Fruit fly (Drosophila melanogaster) whole organism, embryonic: ENCODE data around the gene jus.
A peak's percentile ranks its signal among the peaks of the same experiment; 100 is the strongest.

ENCODE experiments used
- ATbp ChIP-seq: fragments of 200-800 bp; sonication (Bioruptor generic); optimal IDR thresholded peaks from 2 replicates; lab custom pipeline; 2017; ENCODE audit warnings: missing biosample characterization, mild to moderate bottlenecking, missing genetic modification characterization, missing genetic modification reagents
- CG1024 ChIP-seq: fragments of 200-800 bp; sonication (Bioruptor generic); IDR thresholded peaks from 2 replicates; pipeline ENCODE4 v1.3.6; 2022; ENCODE audit warnings: missing biosample characterization, missing genetic modification characterization
- CG11456 ChIP-seq: fragments of 200-800 bp; sonication (Bioruptor generic); IDR thresholded peaks from 3 replicates; pipeline ENCODE4 v1.3.6; 2022; ENCODE audit warnings: missing biosample characterization, missing genetic modification characterization
- CG11560 ChIP-seq: fragments of 200-800 bp; sonication (Bioruptor generic); IDR thresholded peaks from 3 replicates; pipeline ENCODE4 v1.3.6; 2022; ENCODE audit warnings: missing biosample characterization, missing genetic modification characterization
- CG12769 ChIP-seq: fragments of 200-800 bp; sonication (Bioruptor generic); optimal IDR thresholded peaks from 2 replicates; lab custom pipeline; 2019; ENCODE audit warnings: missing biosample characterization, mild to moderate bottlenecking, missing genetic modification characterization, moderate library complexity
- CG13296 ChIP-seq: fragments of 200-800 bp; sonication (Bioruptor generic); optimal IDR thresholded peaks from 3 replicates; lab custom pipeline; 2018; ENCODE audit warnings: missing biosample characterization, mild to moderate bottlenecking, missing genetic modification characterization
- CG14965 ChIP-seq: fragments of 200-800 bp; sonication (Bioruptor generic); optimal IDR thresholded peaks from 2 replicates; lab custom pipeline; 2016; ENCODE audit warnings: missing biosample characterization, missing genetic modification characterization, borderline replicate concordance
- CG18262 ChIP-seq: fragments of 200-800 bp; optimal IDR thresholded peaks from 3 replicates; lab custom pipeline; 2019; ENCODE audit warnings: missing biosample characterization, mild to moderate bottlenecking, missing genetic modification characterization, moderate library complexity
- CG18599 ChIP-seq: fragments of 200-800 bp; sonication (Bioruptor generic); optimal IDR thresholded peaks from 3 replicates; lab custom pipeline; 2017; ENCODE audit warnings: missing biosample characterization, missing genetic modification characterization, mild to moderate bottlenecking, moderate library complexity, missing genetic modification reagents
- CG18619 ChIP-seq: fragments of 200-800 bp; sonication (Bioruptor generic); optimal IDR thresholded peaks from 3 replicates; lab custom pipeline; 2017; ENCODE audit warnings: missing biosample characterization, mild to moderate bottlenecking, missing genetic modification characterization
- CG2199 ChIP-seq: fragments of 200-800 bp; sonication (Bioruptor generic); IDR thresholded peaks from 3 replicates; pipeline ENCODE4 v1.3.6; 2022; ENCODE audit warnings: missing biosample characterization, missing genetic modification characterization
- CG3726 ChIP-seq: fragments of 200-800 bp; sonication (Bioruptor generic); IDR thresholded peaks from 3 replicates; pipeline ENCODE4, ENCODE4 v1.3.6; 2022; ENCODE audit warnings: missing biosample characterization, missing genetic modification characterization
- CG43689 ChIP-seq: fragments of 200-800 bp; sonication (Bioruptor generic); IDR thresholded peaks from 2 replicates; pipeline ENCODE4 v1.3.6; 2022; ENCODE audit warnings: missing biosample characterization, missing genetic modification characterization
- CG6813 ChIP-seq: fragments of 200-800 bp; sonication (Bioruptor generic); optimal IDR thresholded peaks from 2 replicates; lab custom pipeline; 2017; ENCODE audit warnings: missing biosample characterization, missing genetic modification characterization, mild to moderate bottlenecking, moderate library complexity, missing genetic modification reagents
- CG7357 ChIP-seq: fragments of 200-800 bp; sonication (Bioruptor generic); IDR thresholded peaks from 3 replicates; pipeline ENCODE4 v1.3.6; 2022; ENCODE audit warnings: missing biosample characterization, missing genetic modification characterization
- CG8290 ChIP-seq, 3 experiments: fragments of 200-800 bp; sonication (Bioruptor generic); optimal IDR thresholded peaks; 2 replicates each; lab custom pipeline; 2016 to 2019; ENCODE audit warnings: missing biosample characterization in 3 of 3, missing genetic modification characterization in 3 of 3, mild to moderate bottlenecking in 2 of 3, moderate library complexity in 1 of 3
- CG8924 ChIP-seq: fragments of 200-800 bp; optimal IDR thresholded peaks from 3 replicates; lab custom pipeline; 2019; ENCODE audit warnings: missing biosample characterization, mild to moderate bottlenecking, missing genetic modification characterization, moderate library complexity
- Dek ChIP-seq: fragments of 200-800 bp; sonication (Bioruptor generic); optimal IDR thresholded peaks from 3 replicates; lab custom pipeline; 2019; ENCODE audit warnings: missing biosample characterization, mild to moderate bottlenecking, missing genetic modification characterization, moderate library complexity
- Dll ChIP-seq: fragments of 200-800 bp; sonication (Bioruptor generic); IDR thresholded peaks from 4 replicates; pipeline ENCODE4 v1.3.6; 2022; ENCODE audit warnings: missing biosample characterization, missing genetic modification characterization; ENCODE audit not compliant: partially characterized antibody
- Ets65A ChIP-seq: fragments of 200-800 bp; sonication (Bioruptor generic); peaks from one replicate; lab custom pipeline; 2016; ENCODE audit warnings: missing biosample characterization, missing genetic modification characterization
- HLH54F ChIP-seq: fragments of 200-800 bp; sonication (Bioruptor generic); optimal IDR thresholded peaks from 3 replicates; lab custom pipeline; 2016; ENCODE audit warnings: missing biosample characterization, missing genetic modification characterization
- HmgZ ChIP-seq: fragments of 200-800 bp; sonication (Bioruptor generic); optimal IDR thresholded peaks from 2 replicates; lab custom pipeline; 2018; ENCODE audit warnings: missing biosample characterization, mild to moderate bottlenecking, missing genetic modification characterization
- MBD-R2 ChIP-seq: fragments of 200-800 bp; sonication (Bioruptor generic); IDR thresholded peaks from 2 replicates; pipeline ENCODE4 v1.3.6; 2022; ENCODE audit warnings: missing biosample characterization, missing genetic modification characterization
- NFAT ChIP-seq: fragments of 200-800 bp; sonication (Bioruptor generic); IDR thresholded peaks from 2 replicates; pipeline ENCODE4 v1.3.6; 2022; ENCODE audit warnings: missing biosample characterization, missing genetic modification characterization
- Oli ChIP-seq: fragments of 200-800 bp; sonication (Bioruptor generic); optimal IDR thresholded peaks from 2 replicates; lab custom pipeline; 2018; ENCODE audit warnings: missing biosample characterization, mild to moderate bottlenecking, missing genetic modification characterization, moderate library complexity
- Stat92E ChIP-seq, 3 experiments: fragments of >200 bp in 2 of 3; fragments of 200-800 bp in 1 of 3; sonication (Bioruptor generic) in 1 of 3; optimal IDR thresholded peaks; 2 replicates each; lab custom pipeline; 2017 to 2019; ENCODE audit warnings: missing biosample characterization in 3 of 3, missing genetic modification characterization in 3 of 3, mild to moderate bottlenecking in 1 of 3, moderate library complexity in 1 of 3
- ato ChIP-seq: fragments of 200-800 bp; sonication (Bioruptor generic); IDR thresholded peaks from 2 replicates; pipeline ENCODE4 v1.3.6; 2022; ENCODE audit warnings: missing biosample characterization, missing genetic modification characterization; ENCODE audit not compliant: partially characterized antibody
- bab2 ChIP-seq: fragments of 200-800 bp; sonication (Bioruptor generic); optimal IDR thresholded peaks from 2 replicates; lab custom pipeline; 2016; ENCODE audit warnings: missing biosample characterization, missing genetic modification characterization
- bowl ChIP-seq: fragments of 200-800 bp; sonication (Bioruptor generic); IDR thresholded peaks from 2 replicates; pipeline ENCODE4 v1.3.6; 2022; ENCODE audit warnings: missing biosample characterization, missing genetic modification characterization
- bsh ChIP-seq, 2 experiments: fragments of 200-800 bp; sonication (Bioruptor generic); optimal IDR thresholded peaks; 2 replicates each; lab custom pipeline; 2017 to 2018; ENCODE audit warnings: mild to moderate bottlenecking in 2 of 2, missing biosample characterization in 2 of 2, missing genetic modification characterization in 2 of 2, moderate library complexity in 1 of 2
- btn ChIP-seq: fragments of 200-800 bp; sonication (Bioruptor generic); optimal IDR thresholded peaks from 2 replicates; lab custom pipeline; 2016; ENCODE audit warnings: missing biosample characterization, missing genetic modification characterization
- da ChIP-seq: fragments of 200-800 bp; sonication (Bioruptor generic); optimal IDR thresholded peaks from 2 replicates; lab custom pipeline; 2016; ENCODE audit warnings: missing biosample characterization, missing genetic modification characterization
- ems ChIP-seq: fragments of 200-800 bp; sonication (Bioruptor generic); optimal IDR thresholded peaks from 3 replicates; lab custom pipeline; 2016; ENCODE audit warnings: missing biosample characterization, missing genetic modification characterization
- exex ChIP-seq: fragments of 200-800 bp; sonication (Bioruptor generic); optimal IDR thresholded peaks from 4 replicates; lab custom pipeline; 2018; ENCODE audit warnings: missing biosample characterization, mild to moderate bottlenecking, missing genetic modification characterization, moderate library complexity
- gcm2 ChIP-seq: fragments of 200-800 bp; sonication (Bioruptor generic); optimal IDR thresholded peaks from 2 replicates; lab custom pipeline; 2016; ENCODE audit warnings: missing biosample characterization, missing genetic modification characterization
- ind ChIP-seq: fragments of 200-800 bp; sonication (Bioruptor generic); optimal IDR thresholded peaks from 3 replicates; lab custom pipeline; 2016; ENCODE audit warnings: missing biosample characterization, missing genetic modification characterization
- lbe ChIP-seq: fragments of 200-800 bp; sonication (Bioruptor generic); optimal IDR thresholded peaks from 2 replicates; lab custom pipeline; 2016; ENCODE audit warnings: missing biosample characterization, mild to moderate bottlenecking, missing genetic modification characterization
- lilli ChIP-seq: fragments of 200-800 bp; sonication (Bioruptor generic); optimal IDR thresholded peaks from 3 replicates; lab custom pipeline; 2016; ENCODE audit warnings: missing biosample characterization, missing genetic modification characterization
- luna ChIP-seq: fragments of 200-800 bp; sonication (Bioruptor generic); optimal IDR thresholded peaks from 2 replicates; lab custom pipeline; 2016; ENCODE audit warnings: missing biosample characterization, missing genetic modification characterization
- mirr ChIP-seq: fragments of 200-800 bp; sonication (Bioruptor generic); optimal IDR thresholded peaks from 3 replicates; lab custom pipeline; 2018; ENCODE audit warnings: missing biosample characterization, mild to moderate bottlenecking, missing genetic modification characterization
- pan ChIP-seq, 4 experiments: fragments of >200 bp in 3 of 4; fragments of 200-800 bp in 1 of 4; sonication (Bioruptor generic) in 1 of 4; optimal IDR thresholded peaks in 3 of 4; IDR thresholded peaks in 1 of 4; 2 replicates each; pipeline versions ENCODE4 v1.3.6 to Lab custom; 2017 to 2022; ENCODE audit warnings: missing biosample characterization in 2 of 4, missing genetic modification characterization in 2 of 4, mixed read lengths in 1 of 4
- prd ChIP-seq, 3 experiments: fragments of >200 bp in 2 of 3; fragments of 200-800 bp in 1 of 3; sonication (Bioruptor generic) in 1 of 3; optimal IDR thresholded peaks in 2 of 3; IDR thresholded peaks in 1 of 3; 2 replicates in 2 of 3; 3 replicates in 1 of 3; pipeline versions ENCODE4 v1.3.6 to Lab custom; 2017 to 2022; ENCODE audit warnings: missing biosample characterization in 1 of 3, missing genetic modification characterization in 1 of 3
- ranshi ChIP-seq: fragments of 200-800 bp; sonication (Bioruptor generic); IDR thresholded peaks from 2 replicates; pipeline ENCODE4 v1.3.6; 2022; ENCODE audit warnings: missing biosample characterization, missing genetic modification characterization
- ro ChIP-seq: fragments of 200-800 bp; sonication (Bioruptor generic); IDR thresholded peaks from 2 replicates; pipeline ENCODE4 v1.3.6; 2022; ENCODE audit warnings: missing biosample characterization, missing genetic modification characterization
- seq ChIP-seq: fragments of 200-800 bp; sonication (Bioruptor generic); IDR thresholded peaks from 2 replicates; pipeline ENCODE4 v1.3.6; 2022; ENCODE audit warnings: missing biosample characterization, missing genetic modification characterization
- sr ChIP-seq: fragments of 200-800 bp; sonication (Bioruptor generic); IDR thresholded peaks from 3 replicates; pipeline ENCODE4 v1.3.6; 2022; ENCODE audit warnings: missing biosample characterization, missing genetic modification characterization
- tap ChIP-seq: fragments of 200-800 bp; optimal IDR thresholded peaks from 3 replicates; lab custom pipeline; 2019; ENCODE audit warnings: missing biosample characterization, mild to moderate bottlenecking, missing genetic modification characterization, moderate library complexity
- vvl ChIP-seq: fragments of 200-800 bp; sonication (Bioruptor generic); IDR thresholded peaks from 2 replicates; pipeline ENCODE4 v1.3.6; 2022; ENCODE audit warnings: missing biosample characterization, missing genetic modification characterization

The jus gene

DNA sequence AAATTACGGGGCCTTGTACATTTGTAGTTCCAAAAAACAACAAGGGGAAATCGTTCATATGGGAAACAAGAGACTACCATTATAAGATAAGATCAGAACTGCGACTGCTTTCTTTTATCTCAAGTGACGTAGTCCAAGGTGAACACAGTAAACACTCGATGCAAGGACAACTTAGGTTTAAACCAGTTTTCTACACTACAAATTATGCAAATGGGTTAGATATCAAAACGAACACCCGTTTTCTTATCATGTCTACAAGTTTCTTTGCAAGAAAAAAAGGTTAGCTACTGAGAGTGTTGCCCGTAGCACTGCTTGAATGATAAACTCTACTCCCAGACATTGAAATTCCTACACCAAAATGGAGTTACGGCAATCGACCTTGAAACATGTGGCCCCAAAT lies 70.7 kb downstream of the jus start (continued):
- peak; percentile 71 for TF ChIP-seq lilli (GFP tag; lab: Kevin White, UChicago)
- peak; percentile 25 for TF ChIP-seq CG8290 (GFP tag; optimal IDR thresholded peaks at IDR 0.05; lab: Kevin White, UChicago)
- peak in 1 of 2 experiments; percentile 84 for TF ChIP-seq CG8290 (tag; optimal IDR thresholded peaks at IDR 0.05; lab: Kevin White, UChicago)
- TF ChIP-seq Oli (tag; lab: Kevin White, UChicago): peak; percentile 50
- 0 out of 3 replicates have a peak, but pooled peaks have one; percentile 56 for TF ChIP-seq CG3726
- TF ChIP-seq vvl (GFP tag; lab: Robert Waterston, UW): peak; percentile 88
- no peak for TF ChIP-seq ato (GFP tag; lab: Robert Waterston, UW)
- peak; percentile 17 for TF ChIP-seq btn (GFP tag; lab: Kevin White, UChicago)
- peak; percentile 58 for TF ChIP-seq CG8924 (tag; lab: Kevin White, UChicago)
- TF ChIP-seq Stat92E (GFP tag; optimal IDR thresholded peaks at IDR 0.05; lab: Kevin White, UChicago): no peak
- TF ChIP-seq CG43689: 0 out of 2 replicates have a peak, but pooled peaks have one; percentile 16
- peak; percentile 4 for TF ChIP-seq mirr (GFP tag; lab: Kevin White, UChicago)
- TF ChIP-seq HLH54F (GFP tag; lab: Kevin White, UChicago): peak; percentile 52
- peak; percentile 62 for TF ChIP-seq ATbp (GFP tag; lab: Kevin White, UChicago)
- TF ChIP-seq ind (GFP tag; lab: Kevin White, UChicago): peak; percentile 69
- TF ChIP-seq CG11456 (GFP tag; lab: Robert Waterston, UW): peak; percentile 70; the same call in 2 of the 3 replicates
- peak; percentile 79 for TF ChIP-seq CG12769 (tag; lab: Kevin White, UChicago)
- no peak for TF ChIP-seq prd (optimal IDR thresholded peaks at IDR 0.05; lab: Kevin White, UChicago)
- peak; percentile 90 for TF ChIP-seq prd (GFP tag; IDR thresholded peaks at IDR 0.05; lab: Robert Waterston, UW)
- TF ChIP-seq seq: no peak
- TF ChIP-seq sr (GFP tag; lab: Robert Waterston, UW): peak; percentile 44; the same call in 1 of the 3 replicates
- no peak for TF ChIP-seq CG13296 (GFP tag; lab: Kevin White, UChicago)
- peak; percentile 58 for TF ChIP-seq MBD-R2 (GFP tag; lab: Robert Waterston, UW)
- TF ChIP-seq Ets65A (GFP tag; lab: Kevin White, UChicago): peak; percentile 94
- TF ChIP-seq CG11560 (tag; lab: Robert Waterston, UW): 0 out of 3 replicates have a peak, but pooled peaks have one; percentile 37
- TF ChIP-seq HmgZ (tag; lab: Kevin White, UChicago): no peak
- TF ChIP-seq gcm2 (GFP tag; lab: Kevin White, UChicago): no peak
- no peak for TF ChIP-seq CG2199 (GFP tag; lab: Robert Waterston, UW)
- peak; percentile 3 for TF ChIP-seq CG18619 (GFP tag; lab: Kevin White, UChicago)
- TF ChIP-seq lbe (GFP tag; lab: Kevin White, UChicago): peak; percentile 59
- no peak for TF ChIP-seq CG14965 (GFP tag; lab: Kevin White, UChicago)
- peak; percentile 68 for TF ChIP-seq CG1024
- no peak for TF ChIP-seq Dll (GFP tag; lab: Robert Waterston, UW)
- TF ChIP-seq Dek (tag; lab: Kevin White, UChicago): peak; percentile 32
- TF ChIP-seq CG18262: peak; percentile 63
- peak; percentile 65 for TF ChIP-seq CG18599
- no peak for TF ChIP-seq tap (tag; lab: Kevin White, UChicago)
- TF ChIP-seq da: no peak
- peak; percentile 60; the same call in 1 of the 2 replicates for TF ChIP-seq NFAT (GFP tag; lab: Robert Waterston, UW)
- TF ChIP-seq CG7357 (GFP tag; lab: Robert Waterston, UW): peak; percentile 63; the same call in 1 of the 3 replicates
- TF ChIP-seq luna (GFP tag; lab: Kevin White, UChicago): no peak
- TF ChIP-seq bowl (GFP tag; lab: Robert Waterston, UW): no peak
- peak in 1 of 2 experiments; percentile 74 for TF ChIP-seq bsh (GFP tag; optimal IDR thresholded peaks at IDR 0.05; lab: Kevin White, UChicago)
- TF ChIP-seq pan (optimal IDR thresholded peaks at IDR 0.05; lab: Kevin White, UChicago): no peak
- TF ChIP-seq pan (GFP tag; optimal IDR thresholded peaks at IDR 0.05 in 1 of 2, IDR thresholded peaks at IDR 0.05 in 1 of 2): peak in 1 of 2 experiments; percentile 76
- TF ChIP-seq exex: no peak
- TF ChIP-seq ranshi (GFP tag; lab: Robert Waterston, UW): peak; percentile 71; the same call in 1 of the 2 replicates
- TF ChIP-seq bab2 (GFP tag; lab: Kevin White, UChicago): peak; percentile 76
- no peak for TF ChIP-seq ro (GFP tag; lab: Robert Waterston, UW)
- TF ChIP-seq ems: peak; percentile 49
- peak; percentile 38 for TF ChIP-seq CG6813 (GFP tag; lab: Kevin White, UChicago)
